Fruit fly (Drosophila melanogaster): ENCODE measurements around the gene CG17234.
A peak's percentile ranks its signal among the peaks of the same experiment; 100 is the strongest.

The CG17234 gene

dm6 chr2L:2220573-2221332, 32.1 kb upstream of the CG17234 start, which contains the start of gene papi:
TSS of gene papi (plus strand) at chr2L:2220748.
- no peak for TF ChIP-seq Hnf4 (GFP tag; optimal IDR thresholded peaks at IDR 0.05)
- TF ChIP-seq Jra (GFP tag; optimal IDR thresholded peaks at IDR 0.05), result no peak
- no peak for TF ChIP-seq Abd-B (GFP tag; optimal IDR thresholded peaks at IDR 0.05)
- no peak for TF ChIP-seq CrebA (GFP tag; optimal IDR thresholded peaks at IDR 0.05; ENCODE audit: borderline replicate concordance)
- no peak for TF ChIP-seq psq (GFP tag; optimal IDR thresholded peaks at IDR 0.05)
- peak; percentile 66 for TF ChIP-seq rgr (GFP tag; optimal IDR thresholded peaks at IDR 0.05)
- no peak for TF ChIP-seq Rel (GFP tag; optimal IDR thresholded peaks at IDR 0.05)
- TF ChIP-seq Rel (tag; optimal IDR thresholded peaks at IDR 0.05), result peak; percentile 68
- no peak for TF ChIP-seq fru (GFP tag; optimal IDR thresholded peaks at IDR 0.05)
- no peak for TF ChIP-seq HLH106 (tag; optimal IDR thresholded peaks at IDR 0.05)
- no peak for TF ChIP-seq h (GFP tag; optimal IDR thresholded peaks at IDR 0.05)
- no peak for TF ChIP-seq foxo (GFP tag; optimal IDR thresholded peaks at IDR 0.05)

- peak; percentile 98 for TF ChIP-seq ey (GFP tag; optimal IDR thresholded peaks at IDR 0.05)
- TF ChIP-seq brk (GFP tag; optimal IDR thresholded peaks at IDR 0.05), result peak; percentile 98
- peak; percentile 100 for TF ChIP-seq Hr83 (GFP tag; optimal IDR thresholded peaks at IDR 0.05; ENCODE audit: poor library complexity, severe bottlenecking)
- no peak for TF ChIP-seq CrebA (GFP tag; optimal IDR thresholded peaks at IDR 0.05; ENCODE audit: borderline replicate concordance)
- no peak for TF ChIP-seq Abd-B (GFP tag; optimal IDR thresholded peaks at IDR 0.05)
- peak; percentile 99 for TF ChIP-seq h (GFP tag; optimal IDR thresholded peaks at IDR 0.05)
- TF ChIP-seq Hr78 (GFP tag; optimal IDR thresholded peaks at IDR 0.05), result no peak
- peak; percentile 97 for TF ChIP-seq HLH106 (tag; optimal IDR thresholded peaks at IDR 0.05)
- TF ChIP-seq dl (GFP tag; optimal IDR thresholded peaks at IDR 0.05; ENCODE audit: insufficient read depth in 1 of 2, partially characterized antibody in 2 of 2), result peak; percentile 54 to 79
- TF ChIP-seq Sp1 (GFP tag; optimal IDR thresholded peaks at IDR 0.05), result peak; percentile 99
- peak; percentile 96 for TF ChIP-seq GATAd (GFP tag; optimal IDR thresholded peaks at IDR 0.05)
- no peak for TF ChIP-seq Myc (optimal IDR thresholded peaks at IDR 0.05)
- TF ChIP-seq sage (GFP tag; optimal IDR thresholded peaks at IDR 0.05), result peak; percentile 96
- TF ChIP-seq rgr (GFP tag; optimal IDR thresholded peaks at IDR 0.05), result peak; percentile 99
- TF ChIP-seq sv (GFP tag; optimal IDR thresholded peaks at IDR 0.05), result peak; percentile 89
- TF ChIP-seq lola (GFP tag; optimal IDR thresholded peaks at IDR 0.05), result no peak
- TF ChIP-seq psq (GFP tag; optimal IDR thresholded peaks at IDR 0.05), result peak; percentile 98
- TF ChIP-seq Dfd (GFP tag; optimal IDR thresholded peaks at IDR 0.05), result no peak
- TF ChIP-seq foxo (GFP tag; optimal IDR thresholded peaks at IDR 0.05), result peak; percentile 85 to 98
- peak; percentile 87 for TF ChIP-seq Rel (GFP tag; optimal IDR thresholded peaks at IDR 0.05)
- TF ChIP-seq Rel (tag; optimal IDR thresholded peaks at IDR 0.05), result peak; percentile 88
- TF ChIP-seq tai (GFP tag; optimal IDR thresholded peaks at IDR 0.05), result peak; percentile 97
- TF ChIP-seq CG9705 (GFP tag; optimal IDR thresholded peaks at IDR 0.05), result peak; percentile 89
- no peak for TF ChIP-seq pan (optimal IDR thresholded peaks at IDR 0.05)
- TF ChIP-seq N (GFP tag; optimal IDR thresholded peaks at IDR 0.05), result no peak
- no peak for TF ChIP-seq usp (GFP tag; optimal IDR thresholded peaks at IDR 0.05)
- TF ChIP-seq jim (GFP tag; optimal IDR thresholded peaks at IDR 0.05), result peak; percentile 83
- TF ChIP-seq Vsx2 (GFP tag; optimal IDR thresholded peaks at IDR 0.05; ENCODE audit: partially characterized antibody), result no peak
- TF ChIP-seq dsf (GFP tag; optimal IDR thresholded peaks at IDR 0.05; ENCODE audit: borderline replicate concordance), result peak; percentile 93
- TF ChIP-seq Dif (GFP tag; optimal IDR thresholded peaks at IDR 0.05; ENCODE audit: partially characterized antibody), result peak; percentile 78
- peak; percentile 89 for TF ChIP-seq dmrt93B (GFP tag; optimal IDR thresholded peaks at IDR 0.05)
- TF ChIP-seq woc (GFP tag; optimal IDR thresholded peaks at IDR 0.05), result peak; percentile 93
- peak; percentile 98 for TF ChIP-seq fru (GFP tag; optimal IDR thresholded peaks at IDR 0.05)
- TF ChIP-seq OdsH (GFP tag; optimal IDR thresholded peaks at IDR 0.05), result peak; percentile 99
- peak; percentile 99 for TF ChIP-seq br (GFP tag; optimal IDR thresholded peaks at IDR 0.05)
- TF ChIP-seq CG32264 (GFP tag; optimal IDR thresholded peaks at IDR 0.05), result peak; percentile 95
- peak; percentile 99 for TF ChIP-seq Hnf4 (GFP tag; optimal IDR thresholded peaks at IDR 0.05)
- TF ChIP-seq Mio (GFP tag; optimal IDR thresholded peaks at IDR 0.05), result peak; percentile 86
- TF ChIP-seq Jra (GFP tag; optimal IDR thresholded peaks at IDR 0.05), result peak; percentile 98
Observed at dm6 chr2L:2221649-2222150, 31.1 kb upstream of the CG17234 start.

Measured in whole organism, wandering third instar larva.